Worm (Caenorhabditis elegans): ENCODE measurements around the gene F49F1.12.

The F49F1.12 gene

ce11 chrIV:4099773-4100172 is 43.1 kb downstream of the F49F1.12 start:
- TF ChIP-seq flt-1 (GFP tag; IDR thresholded peaks at IDR 0.05) (no peak), tra-4 (tag; optimal IDR thresholded peaks at IDR 0.05) (no peak), ceh-13 (GFP tag; optimal IDR thresholded peaks at IDR 0.05) (no peak), F13C5.2 (tag; optimal IDR thresholded peaks at IDR 0.05) (no peak), aly-1 (tag; optimal IDR thresholded peaks at IDR 0.05) (no peak), tbx-11 (GFP tag; IDR thresholded peaks at IDR 0.05) (no peak), tbx-37 (GFP tag; conservative IDR thresholded peaks at IDR 0.05) (no peak)

ce11 chrIV:4096940-4097339 is 45.9 kb downstream of the F49F1.12 start:
- TF ChIP-seq sea-1 (GFP tag; conservative IDR thresholded peaks at IDR 0.05) (no peak), flt-1 (GFP tag; IDR thresholded peaks at IDR 0.05) (no peak), F13C5.2 (tag; optimal IDR thresholded peaks at IDR 0.05) (no peak), hmbx-1 (tag; optimal IDR thresholded peaks at IDR 0.05) (no peak), hnd-1 (tag; optimal IDR thresholded peaks at IDR 0.05) (no peak), ama-1 (optimal IDR thresholded peaks at IDR 0.05) (no peak), aly-1 (tag; optimal IDR thresholded peaks at IDR 0.05) (no peak), tbx-11 (GFP tag; IDR thresholded peaks at IDR 0.05) (no peak), B0310.2 (tag; optimal IDR thresholded peaks at IDR 0.05) (no peak), tra-4 (tag; optimal IDR thresholded peaks at IDR 0.05) (no peak), pes-1 (GFP tag; IDR thresholded peaks at IDR 0.05) (no peak)

ce11 chrIV:4094364-4094763 is 48.5 kb downstream of the F49F1.12 start:
- TF ChIP-seq B0310.2 (tag; optimal IDR thresholded peaks at IDR 0.05) (no peak), F13C5.2 (tag; optimal IDR thresholded peaks at IDR 0.05) (no peak), pes-1 (GFP tag; IDR thresholded peaks at IDR 0.05) (no peak), ceh-13 (GFP tag; optimal IDR thresholded peaks at IDR 0.05) (no peak), ceh-36 (tag; optimal IDR thresholded peaks at IDR 0.05) (no peak), aly-1 (tag; optimal IDR thresholded peaks at IDR 0.05) (no peak), hnd-1 (tag; optimal IDR thresholded peaks at IDR 0.05) (no peak), scrt-1 (GFP tag; IDR thresholded peaks at IDR 0.05) (no peak), ama-1 (optimal IDR thresholded peaks at IDR 0.05) (no peak)

ce11 chrIV:4093087-4093486 is 49.8 kb downstream of the F49F1.12 start:
- TF ChIP-seq scrt-1 (GFP tag; IDR thresholded peaks at IDR 0.05) (no peak), B0310.2 (tag; optimal IDR thresholded peaks at IDR 0.05) (no peak), F13C5.2 (tag; optimal IDR thresholded peaks at IDR 0.05) (no peak), hnd-1 (tag; optimal IDR thresholded peaks at IDR 0.05) (no peak), tbx-37 (GFP tag; conservative IDR thresholded peaks at IDR 0.05) (no peak), hmbx-1 (tag; optimal IDR thresholded peaks at IDR 0.05) (no peak), ceh-13 (GFP tag; optimal IDR thresholded peaks at IDR 0.05) (no peak), ets-7 (tag; optimal IDR thresholded peaks at IDR 0.05) (no peak), aly-1 (tag; optimal IDR thresholded peaks at IDR 0.05) (no peak), tbx-11 (GFP tag; IDR thresholded peaks at IDR 0.05) (no peak), tra-4 (tag; optimal IDR thresholded peaks at IDR 0.05) (no peak), sea-1 (GFP tag; conservative IDR thresholded peaks at IDR 0.05) (no peak), ceh-36 (tag; optimal IDR thresholded peaks at IDR 0.05) (no peak)
